Fruit fly (Drosophila melanogaster) whole organism, embryonic: ENCODE data around the gene mRpL51.

Source experiments
- CG8359 ChIP-seq: fragments of 200-800 bp; sonication (Bioruptor generic); optimal IDR thresholded peaks from 2 replicates; lab custom pipeline; 2017; ENCODE audit warnings: missing biosample characterization, mild to moderate bottlenecking, missing genetic modification characterization, borderline replicate concordance
- Dfd ChIP-seq, 2 experiments: fragments of >200 bp; optimal IDR thresholded peaks; 2 replicates each; lab custom pipeline; 2017; ENCODE audit warnings: missing biosample characterization in 2 of 2, missing genetic modification characterization in 2 of 2
- chm ChIP-seq: fragments of 200-800 bp; sonication (Bioruptor generic); IDR thresholded peaks from 2 replicates; pipeline ENCODE4 v1.3.6; 2022; ENCODE audit warnings: missing biosample characterization, missing genetic modification characterization
- crc ChIP-seq: fragments of 200-800 bp; sonication (Bioruptor generic); optimal IDR thresholded peaks from 2 replicates; lab custom pipeline; 2016; ENCODE audit warnings: missing biosample characterization, missing genetic modification characterization
- mam ChIP-seq: fragments of 200-800 bp; sonication (Bioruptor generic); optimal IDR thresholded peaks from 3 replicates; lab custom pipeline; 2016; ENCODE audit warnings: missing biosample characterization, missing genetic modification characterization
- pnt ChIP-seq: fragments of 200-800 bp; sonication (Bioruptor generic); optimal IDR thresholded peaks from 3 replicates; lab custom pipeline; 2016; ENCODE audit warnings: missing biosample characterization, missing genetic modification characterization
- sd ChIP-seq: fragments of 200-800 bp; sonication (Bioruptor generic); optimal IDR thresholded peaks from 3 replicates; lab custom pipeline; 2018; ENCODE audit warnings: missing biosample characterization, mild to moderate bottlenecking, missing genetic modification characterization, moderate library complexity
- sima ChIP-seq: fragments of 200-800 bp; sonication (Bioruptor generic); optimal IDR thresholded peaks from 2 replicates; lab custom pipeline; 2016; ENCODE audit warnings: missing biosample characterization, missing genetic modification characterization
- tap ChIP-seq: fragments of 200-800 bp; optimal IDR thresholded peaks from 3 replicates; lab custom pipeline; 2019; ENCODE audit warnings: missing biosample characterization, mild to moderate bottlenecking, missing genetic modification characterization, moderate library complexity

DNA sequence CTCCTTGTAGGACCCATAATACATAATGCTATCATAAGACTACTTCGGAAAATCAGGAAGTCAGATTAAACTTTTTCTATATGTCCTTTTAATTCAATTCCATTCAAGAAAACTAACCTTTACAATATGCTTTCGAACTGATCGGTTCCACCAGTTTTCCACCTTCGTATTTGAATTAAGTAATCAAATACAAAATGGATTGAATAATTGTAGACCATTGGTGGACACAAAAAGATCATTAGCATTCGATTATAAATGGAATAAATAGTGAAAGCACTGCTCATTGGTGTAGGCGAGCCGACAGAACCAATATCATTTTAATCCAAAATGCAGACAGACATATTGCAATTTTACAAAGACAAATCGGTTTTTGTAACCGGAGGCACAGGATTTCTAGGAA is 2.2 kb upstream of the mRpL51 start, which contains the start of gene Sgp:
- TF ChIP-seq sd: no peak
- TF ChIP-seq sima (GFP tag; lab: Kevin White, UChicago): no peak
- no peak for TF ChIP-seq pnt (GFP tag; lab: Kevin White, UChicago)
- no peak for TF ChIP-seq chm (GFP tag; lab: Robert Waterston, UW)
- no peak for TF ChIP-seq crc (GFP tag; lab: Kevin White, UChicago)
- no peak for TF ChIP-seq mam (GFP tag; lab: Kevin White, UChicago)
- TF ChIP-seq Dfd (GFP tag; optimal IDR thresholded peaks at IDR 0.05; lab: Kevin White, UChicago): no peak
- no peak for TF ChIP-seq tap (tag; lab: Kevin White, UChicago)
- TF ChIP-seq CG8359: no peak
